Worm (Caenorhabditis elegans) whole organism, young adult: ENCODE results near the gene spt-4.
A peak's percentile ranks its signal among the peaks of the same experiment; 100 is the strongest.

Experiments used
- B0019.2 ChIP-seq: fragments of 200-800 bp; sonication (Bioruptor generic); conservative IDR thresholded peaks from 2 replicates; pipeline ENCODE4 v1.3.6; 2022; ENCODE audit warnings: missing genetic modification reagents, missing genetic modification characterization, missing compliant biosample characterization
- B0336.3 ChIP-seq: fragments of 200-800 bp; sonication (Bioruptor generic); IDR thresholded peaks from 2 replicates; pipeline ENCODE4 v1.3.6; 2022; ENCODE audit warnings: missing genetic modification characterization, missing compliant biosample characterization
- C17E4.6 ChIP-seq: fragments of 200-800 bp; sonication (Bioruptor generic); IDR thresholded peaks from 2 replicates; pipeline ENCODE4 v1.3.6; 2022; ENCODE audit warnings: missing genetic modification reagents, missing genetic modification characterization, missing compliant biosample characterization
- D2030.7 ChIP-seq: fragments of 200-800 bp; sonication (Bioruptor generic); IDR thresholded peaks from 2 replicates; pipeline ENCODE4 v1.3.6; 2022; ENCODE audit warnings: missing genetic modification reagents, missing genetic modification characterization, missing compliant biosample characterization
- F10E7.11 ChIP-seq: sonication (generic microtip); optimal IDR thresholded peaks from 2 replicates; lab custom pipeline; 2017; ENCODE audit warnings: mild to moderate bottlenecking, missing genetic modification characterization, moderate library complexity, missing compliant biosample characterization
- F23B12.7 ChIP-seq: sonication (generic microtip); optimal IDR thresholded peaks from 2 replicates; lab custom pipeline; 2017; ENCODE audit warnings: missing genetic modification characterization, mild to moderate bottlenecking, missing compliant biosample characterization, antibody characterized with exemption, moderate library complexity; ENCODE audit not compliant: insufficient read depth
- F52B5.7 ChIP-seq: sonication (generic microtip); optimal IDR thresholded peaks from 2 replicates; lab custom pipeline; 2016; ENCODE audit warnings: mild to moderate bottlenecking, missing genetic modification characterization, missing compliant biosample characterization
- Y53F4B.3 ChIP-seq: fragments of 200-800 bp; sonication (Bioruptor generic); IDR thresholded peaks from 2 replicates; pipeline ENCODE4 v1.3.6; 2022; ENCODE audit warnings: missing genetic modification reagents, missing genetic modification characterization, missing compliant biosample characterization
- Y53G8AR.9 ChIP-seq: fragments of 200-800 bp; sonication (Bioruptor generic); conservative IDR thresholded peaks from 2 replicates; pipeline ENCODE4 v1.3.6; 2022; ENCODE audit warnings: missing genetic modification reagents, missing genetic modification characterization, missing compliant biosample characterization
- Y56A3A.18 ChIP-seq: fragments of 200-800 bp; sonication (Bioruptor generic); IDR thresholded peaks from 2 replicates; pipeline ENCODE4 v1.3.6; 2022; ENCODE audit warnings: missing genetic modification reagents, missing genetic modification characterization, missing compliant biosample characterization
- ZK185.1 ChIP-seq: sonication (generic microtip); optimal IDR thresholded peaks from 2 replicates; lab custom pipeline; 2016; ENCODE audit warnings: mild to moderate bottlenecking, missing genetic modification characterization, missing compliant biosample characterization; ENCODE audit not compliant: poor library complexity, severe bottlenecking
- akir-1 ChIP-seq: fragments of 200-800 bp; sonication (Bioruptor generic); optimal IDR thresholded peaks from 2 replicates; lab custom pipeline; 2018; ENCODE audit warnings: mild to moderate bottlenecking, missing genetic modification characterization, moderate library complexity, missing compliant biosample characterization
- aptf-3 ChIP-seq: fragments of 200-800 bp; sonication (Bioruptor generic); IDR thresholded peaks from 2 replicates; pipeline ENCODE4 v1.3.6; 2022; ENCODE audit warnings: missing genetic modification characterization, missing compliant biosample characterization
- athp-1 ChIP-seq: sonication (generic microtip); optimal IDR thresholded peaks from 2 replicates; lab custom pipeline; 2017; ENCODE audit warnings: mild to moderate bottlenecking, missing genetic modification characterization, missing compliant biosample characterization
- attf-3 ChIP-seq: fragments of 200-800 bp; sonication (Bioruptor generic); conservative IDR thresholded peaks from 2 replicates; pipeline ENCODE4 v1.3.6; 2022; ENCODE audit warnings: missing genetic modification reagents, missing genetic modification characterization, missing compliant biosample characterization
- bed-2 ChIP-seq: fragments of 200-800 bp; sonication (Bioruptor generic); IDR thresholded peaks from 2 replicates; pipeline ENCODE4 v1.3.6; 2022; ENCODE audit warnings: missing genetic modification reagents, missing genetic modification characterization, missing compliant biosample characterization
- cebp-1 ChIP-seq, 2 experiments: fragments of 200-800 bp in 1 of 2; sonication (Bioruptor generic) in 1 of 2; sonication (generic microtip) in 1 of 2; IDR thresholded peaks in 1 of 2; optimal IDR thresholded peaks in 1 of 2; 2 replicates each; pipeline versions ENCODE4 v1.3.6 to Lab custom; 2017 to 2022; ENCODE audit warnings: missing compliant biosample characterization in 2 of 2, missing genetic modification characterization in 2 of 2, mild to moderate bottlenecking in 1 of 2, missing genetic modification reagents in 1 of 2, moderate library complexity in 1 of 2
- ceh-27 ChIP-seq: fragments of 200-800 bp; sonication (Bioruptor generic); optimal IDR thresholded peaks from 2 replicates; lab custom pipeline; 2018; ENCODE audit warnings: mild to moderate bottlenecking, missing genetic modification characterization, moderate library complexity, missing compliant biosample characterization
- ceh-91 ChIP-seq: fragments of 200-800 bp; sonication (Bioruptor generic); IDR thresholded peaks from 2 replicates; pipeline ENCODE4 v1.3.6; 2022; ENCODE audit warnings: missing genetic modification reagents, missing genetic modification characterization, missing compliant biosample characterization
- dox-1 ChIP-seq: fragments of 200-800 bp; sonication (Bioruptor generic); IDR thresholded peaks from 2 replicates; pipeline ENCODE4 v1.3.6; 2022; ENCODE audit warnings: missing genetic modification reagents, missing genetic modification characterization, missing compliant biosample characterization
- egrh-3 ChIP-seq: fragments of 200-800 bp; sonication (Bioruptor generic); IDR thresholded peaks from 2 replicates; pipeline ENCODE4 v1.3.6; 2022; ENCODE audit warnings: missing genetic modification reagents, missing genetic modification characterization, missing compliant biosample characterization
- ets-4 ChIP-seq: fragments of 200-800 bp; sonication (Bioruptor generic); optimal IDR thresholded peaks from 2 replicates; lab custom pipeline; 2018; ENCODE audit warnings: mild to moderate bottlenecking, missing genetic modification characterization, missing compliant biosample characterization
- fkh-3 ChIP-seq: sonication (generic microtip); optimal IDR thresholded peaks from 2 replicates; lab custom pipeline; 2016; ENCODE audit warnings: mild to moderate bottlenecking, missing genetic modification characterization, missing compliant biosample characterization
- him-1 ChIP-seq: sonication (generic microtip); optimal IDR thresholded peaks from 2 replicates; lab custom pipeline; 2016; ENCODE audit warnings: missing genotype, missing genetic modification reagents, missing genetic modification characterization, missing compliant biosample characterization
- hlh-12 ChIP-seq: sonication (generic microtip); optimal IDR thresholded peaks from 2 replicates; lab custom pipeline; 2016; ENCODE audit warnings: missing genetic modification characterization, missing compliant biosample characterization
- hsf-1 ChIP-seq: fragments of 200-800 bp; sonication (Bioruptor generic); IDR thresholded peaks from 2 replicates; pipeline ENCODE4 v1.3.6; 2022; ENCODE audit warnings: missing genetic modification reagents, missing genetic modification characterization, missing compliant biosample characterization
- lag-1 ChIP-seq: fragments of 200-800 bp; sonication (Bioruptor generic); IDR thresholded peaks from 2 replicates; pipeline ENCODE4 v1.3.6; 2022; ENCODE audit warnings: missing genetic modification reagents, missing genetic modification characterization, missing compliant biosample characterization
- lin-26 ChIP-seq: fragments of 200-800 bp; sonication (Bioruptor generic); IDR thresholded peaks from 2 replicates; pipeline ENCODE4 v1.3.6; 2022; ENCODE audit warnings: missing genetic modification reagents, missing genetic modification characterization, missing compliant biosample characterization
- lin-35 ChIP-seq, 3 experiments: fragments of 150-350 bp in 2 of 3; sonication (generic microtip) in 1 of 3; optimal IDR thresholded peaks; 2 replicates each; lab custom pipeline; 2014 to 2018; ENCODE audit warnings: missing biosample characterization in 3 of 3, missing genetic modification characterization in 3 of 3, missing genetic modification reagents in 3 of 3
- lin-54 ChIP-seq: fragments of 200-800 bp; sonication (Bioruptor generic); optimal IDR thresholded peaks from 2 replicates; lab custom pipeline; 2018; ENCODE audit warnings: mild to moderate bottlenecking, missing genetic modification characterization, missing compliant biosample characterization
- lir-1 ChIP-seq: fragments of 200-800 bp; sonication (Bioruptor generic); conservative IDR thresholded peaks from 2 replicates; pipeline ENCODE4 v1.3.6; 2022; ENCODE audit warnings: missing genetic modification reagents, missing genetic modification characterization, missing compliant biosample characterization
- lsl-1 ChIP-seq: fragments of 200-800 bp; sonication (Bioruptor generic); optimal IDR thresholded peaks from 2 replicates; lab custom pipeline; 2018; ENCODE audit warnings: mild to moderate bottlenecking, missing genetic modification characterization, moderate library complexity, missing compliant biosample characterization
- lsy-27 ChIP-seq: sonication (generic microtip); optimal IDR thresholded peaks from 2 replicates; lab custom pipeline; 2017; ENCODE audit warnings: missing genetic modification characterization, mild to moderate bottlenecking, missing compliant biosample characterization, antibody characterized with exemption, missing genotype, borderline replicate concordance; ENCODE audit not compliant: insufficient read depth
- madf-10 ChIP-seq: sonication (generic microtip); optimal IDR thresholded peaks from 2 replicates; lab custom pipeline; 2016; ENCODE audit warnings: mild to moderate bottlenecking, missing genetic modification characterization, missing compliant biosample characterization
- madf-3 ChIP-seq: fragments of 200-800 bp; sonication (Bioruptor generic); IDR thresholded peaks from 2 replicates; pipeline ENCODE4 v1.3.6; 2022; ENCODE audit warnings: missing genetic modification reagents, missing genetic modification characterization, missing compliant biosample characterization
- madf-8 ChIP-seq: fragments of 200-800 bp; sonication (Bioruptor generic); conservative IDR thresholded peaks from 2 replicates; pipeline ENCODE4 v1.3.6; 2022; ENCODE audit warnings: missing genetic modification reagents, missing genetic modification characterization, missing compliant biosample characterization
- rcor-1 ChIP-seq: fragments of 200-800 bp; sonication (Bioruptor generic); IDR thresholded peaks from 2 replicates; pipeline ENCODE4 v1.3.6; 2022; ENCODE audit warnings: missing genetic modification reagents, missing genetic modification characterization, missing compliant biosample characterization
- rec-8 ChIP-seq, 2 experiments: sonication (generic microtip); optimal IDR thresholded peaks; 2 replicates each; lab custom pipeline; 2016; ENCODE audit warnings: mild to moderate bottlenecking in 2 of 2, missing genetic modification characterization in 2 of 2, missing genetic modification reagents in 2 of 2, missing genotype in 2 of 2, missing biosample characterization in 1 of 2, missing compliant biosample characterization in 1 of 2, moderate library complexity in 1 of 2
- repo-1 ChIP-seq: sonication (generic microtip); optimal IDR thresholded peaks from 2 replicates; lab custom pipeline; 2017; ENCODE audit warnings: mild to moderate bottlenecking, missing genetic modification characterization, missing compliant biosample characterization
- sea-2 ChIP-seq: fragments of 200-800 bp; sonication (Bioruptor generic); IDR thresholded peaks from 2 replicates; pipeline ENCODE4 v1.3.6; 2022; ENCODE audit warnings: missing genetic modification characterization, missing compliant biosample characterization
- snpc-1.1 ChIP-seq: sonication (generic microtip); optimal IDR thresholded peaks from 2 replicates; lab custom pipeline; 2017; ENCODE audit warnings: missing genetic modification characterization, mild to moderate bottlenecking, missing compliant biosample characterization, antibody characterized with exemption, moderate library complexity, missing genotype, missing genetic modification reagents; ENCODE audit not compliant: insufficient read depth
- somi-1 ChIP-seq: fragments of 200-800 bp; sonication (Bioruptor generic); optimal IDR thresholded peaks from 2 replicates; lab custom pipeline; 2018; ENCODE audit warnings: mild to moderate bottlenecking, missing genetic modification characterization, missing compliant biosample characterization
- tbx-9 ChIP-seq: sonication (generic microtip); optimal IDR thresholded peaks from 2 replicates; lab custom pipeline; 2016; ENCODE audit warnings: borderline replicate concordance, missing genetic modification characterization, inconsistent platforms, missing compliant biosample characterization
- zim-3 ChIP-seq: sonication (generic microtip); optimal IDR thresholded peaks from 2 replicates; lab custom pipeline; 2017; ENCODE audit warnings: mild to moderate bottlenecking, missing genetic modification characterization, moderate library complexity, missing compliant biosample characterization
- ztf-3 ChIP-seq: fragments of 200-800 bp; sonication (Bioruptor generic); optimal IDR thresholded peaks from 2 replicates; lab custom pipeline; 2018; ENCODE audit warnings: mild to moderate bottlenecking, missing genetic modification characterization, missing compliant biosample characterization

spt-4 gene

ce11 chrIII:89155-89554 is 19.6 kb upstream of the spt-4 start (continued):
- TF ChIP-seq snpc-1.1 (peak; percentile 16), him-1 (tag; lab: Kevin White, UChicago) (peak; percentile 84), lin-35 (GFP tag; optimal IDR thresholded peaks at IDR 0.05; lab: Kevin White, UChicago) (peak in 1 of 3 experiments; percentile 56), Y56A3A.18 (GFP tag; lab: Robert Waterston, UW) (peak; percentile 83; the same call in 1 of the 2 replicates), F10E7.11 (tag; lab: Kevin White, UChicago) (no peak), B0019.2 (GFP tag; lab: Robert Waterston, UW) (peak; percentile 64; the same call in 1 of the 2 replicates), lsl-1 (GFP tag; lab: Kevin White, UChicago) (peak; percentile 51), bed-2 (GFP tag; lab: Robert Waterston, UW) (no peak), tbx-9 (tag; lab: Kevin White, UChicago) (no peak), F52B5.7 (peak; percentile 70), F23B12.7 (tag; lab: Kevin White, UChicago) (peak; percentile 74)

ce11 chrIII:87183-87582 is 17.6 kb upstream of the spt-4 start, which contains the start of the genes F54C4.4 and mrpl-40:
Gene F54C4.4 (minus strand): TSS chrIII:87381.
Gene mrpl-40 (plus strand): TSS chrIII:87559.
- TF ChIP-seq repo-1 (tag; lab: Kevin White, UChicago) (no peak), lin-26 (GFP tag; lab: Robert Waterston, UW) (no peak), sea-2 (no peak), ceh-91 (GFP tag; lab: Robert Waterston, UW) (no peak), akir-1 (GFP tag; lab: Kevin White, UChicago) (no peak), B0336.3 (no peak), madf-10 (tag; lab: Kevin White, UChicago) (no peak), F23B12.7 (tag; lab: Kevin White, UChicago) (no peak), lin-35 (GFP tag; optimal IDR thresholded peaks at IDR 0.05; lab: Kevin White, UChicago) (no peak), attf-3 (GFP tag; lab: Robert Waterston, UW) (peak; percentile 97), fkh-3 (tag; lab: Kevin White, UChicago) (no peak), athp-1 (tag; lab: Kevin White, UChicago) (no peak), rec-8 (tag; optimal IDR thresholded peaks at IDR 0.05; lab: Kevin White, UChicago) (no peak), zim-3 (tag; lab: Kevin White, UChicago) (no peak), ceh-27 (no peak), lag-1 (GFP tag; lab: Robert Waterston, UW) (no peak), C17E4.6 (GFP tag; lab: Robert Waterston, UW) (no peak), D2030.7 (GFP tag; lab: Robert Waterston, UW) (0 out of 2 replicates have a peak, but pooled peaks have one; percentile 23), ets-4 (GFP tag; lab: Kevin White, UChicago) (no peak), lin-54 (GFP tag; lab: Kevin White, UChicago) (peak; percentile 12), Y56A3A.18 (GFP tag; lab: Robert Waterston, UW) (no peak), madf-3 (no peak), F52B5.7 (no peak), rcor-1 (GFP tag; lab: Robert Waterston, UW) (no peak; the same call in 1 of the 2 replicates), egrh-3 (GFP tag; lab: Robert Waterston, UW) (peak; percentile 33; the same call in 1 of the 2 replicates), lir-1 (GFP tag; lab: Robert Waterston, UW) (no peak), Y53F4B.3 (GFP tag; lab: Robert Waterston, UW) (no peak), ztf-3 (GFP tag; lab: Kevin White, UChicago) (no peak), madf-8 (GFP tag; lab: Robert Waterston, UW) (no peak), hlh-12 (tag; lab: Kevin White, UChicago) (no peak), hsf-1 (GFP tag; lab: Robert Waterston, UW) (no peak), somi-1 (no peak), aptf-3 (GFP tag; lab: Robert Waterston, UW) (no peak), dox-1 (no peak), cebp-1 (GFP tag; IDR thresholded peaks at IDR 0.05; lab: Robert Waterston, UW) (no peak), cebp-1 (tag; optimal IDR thresholded peaks at IDR 0.05; lab: Kevin White, UChicago) (peak; percentile 30), ZK185.1 (tag; lab: Kevin White, UChicago) (no peak), lsl-1 (GFP tag; lab: Kevin White, UChicago) (peak; percentile 11), lsy-27 (no peak), Y53G8AR.9 (no peak)
